Worm (Caenorhabditis elegans) whole organism, early embryonic: Measurements from ENCODE around the gene Y46D2A.2.

Source experiments
- B0310.2 ChIP-seq: sonication (generic microtip); optimal IDR thresholded peaks from 2 replicates; lab custom pipeline; 2016; ENCODE audit warnings: mild to moderate bottlenecking, missing genetic modification characterization, missing compliant biosample characterization
- F13C5.2 ChIP-seq: sonication (generic microtip); optimal IDR thresholded peaks from 2 replicates; lab custom pipeline; 2017; ENCODE audit warnings: mild to moderate bottlenecking, missing genetic modification characterization, inconsistent platforms, missing compliant biosample characterization
- aly-1 ChIP-seq: sonication (generic microtip); optimal IDR thresholded peaks from 2 replicates; lab custom pipeline; 2016; ENCODE audit warnings: missing genetic modification characterization, missing compliant biosample characterization
- ama-1 ChIP-seq: fragments of 150-350 bp; optimal IDR thresholded peaks from 2 replicates; lab custom pipeline; 2014
- ceh-13 ChIP-seq: fragments of 200-800 bp; sonication (Bioruptor generic); optimal IDR thresholded peaks from 2 replicates; lab custom pipeline; 2018; ENCODE audit warnings: mild to moderate bottlenecking, missing genetic modification characterization, missing compliant biosample characterization
- ceh-36 ChIP-seq: sonication (generic microtip); optimal IDR thresholded peaks from 2 replicates; lab custom pipeline; 2016; ENCODE audit warnings: missing genetic modification characterization, inconsistent platforms, missing compliant biosample characterization
- ets-7 ChIP-seq: sonication (generic microtip); optimal IDR thresholded peaks from 2 replicates; lab custom pipeline; 2016; ENCODE audit warnings: missing genotype, missing genetic modification characterization, missing compliant biosample characterization
- flt-1 ChIP-seq: fragments of 200-800 bp; sonication (Bioruptor generic); IDR thresholded peaks from 2 replicates; pipeline ENCODE4 v1.3.6; 2022; ENCODE audit warnings: missing genetic modification characterization, missing compliant biosample characterization
- hmbx-1 ChIP-seq: sonication (generic microtip); optimal IDR thresholded peaks from 2 replicates; lab custom pipeline; 2016; ENCODE audit warnings: mild to moderate bottlenecking, missing genetic modification characterization, missing compliant biosample characterization
- hmg-4 ChIP-seq: fragments of 200-800 bp; sonication (Bioruptor generic); optimal IDR thresholded peaks from 2 replicates; lab custom pipeline; 2018; ENCODE audit warnings: mild to moderate bottlenecking, missing genetic modification characterization, missing compliant biosample characterization
- hnd-1 ChIP-seq: sonication (generic microtip); optimal IDR thresholded peaks from 2 replicates; lab custom pipeline; 2016; ENCODE audit warnings: missing genetic modification characterization, missing compliant biosample characterization
- pes-1 ChIP-seq: fragments of 200-800 bp; sonication (Bioruptor generic); IDR thresholded peaks from 2 replicates; pipeline ENCODE4 v1.3.6; 2022; ENCODE audit warnings: missing genetic modification reagents, missing genetic modification characterization, missing compliant biosample characterization
- scrt-1 ChIP-seq: fragments of 200-800 bp; sonication (Bioruptor generic); IDR thresholded peaks from 2 replicates; pipeline ENCODE4 v1.3.6; 2022; ENCODE audit warnings: missing genetic modification characterization, missing compliant biosample characterization
- sea-1 ChIP-seq: fragments of 200-800 bp; sonication (Bioruptor generic); conservative IDR thresholded peaks from 2 replicates; pipeline ENCODE4 v1.3.6; 2022; ENCODE audit warnings: missing genetic modification characterization, missing compliant biosample characterization
- tbx-11 ChIP-seq: fragments of 200-800 bp; sonication (Bioruptor generic); IDR thresholded peaks from 2 replicates; pipeline ENCODE4 v1.3.6; 2022; ENCODE audit warnings: missing genetic modification characterization, missing compliant biosample characterization
- tbx-37 ChIP-seq: fragments of 200-800 bp; sonication (Bioruptor generic); conservative IDR thresholded peaks from 2 replicates; pipeline ENCODE4 v1.3.6; 2022; ENCODE audit warnings: missing genetic modification reagents, missing genetic modification characterization, missing compliant biosample characterization
- tra-4 ChIP-seq: sonication (generic microtip); optimal IDR thresholded peaks from 2 replicates; lab custom pipeline; 2017; ENCODE audit warnings: missing genetic modification characterization, missing compliant biosample characterization

Y46D2A.2 gene

ce11 chrII:3338556-3338955 is 15.5 kb upstream of the Y46D2A.2 start, which contains the start of gene F14D2.7:
Gene F14D2.7, minus strand, starts transcription at chrII:3338656.
- TF ChIP-seq F13C5.2 (tag; lab: Kevin White, UChicago) (no peak), sea-1 (GFP tag; lab: Robert Waterston, UW) (no peak), hmbx-1 (tag; lab: Kevin White, UChicago) (no peak), tra-4 (tag; lab: Kevin White, UChicago) (no peak), ceh-36 (no peak), tbx-37 (GFP tag; lab: Robert Waterston, UW) (no peak), ceh-13 (GFP tag; lab: Kevin White, UChicago) (no peak), pes-1 (GFP tag; lab: Robert Waterston, UW) (no peak), aly-1 (tag; lab: Kevin White, UChicago) (no peak), scrt-1 (no peak), hnd-1 (tag; lab: Kevin White, UChicago) (no peak), flt-1 (GFP tag; lab: Robert Waterston, UW) (no peak), tbx-11 (GFP tag; lab: Robert Waterston, UW) (no peak), ama-1 (no peak), ets-7 (tag; lab: Kevin White, UChicago) (no peak), B0310.2 (tag; lab: Kevin White, UChicago) (no peak), hmg-4 (GFP tag; lab: Kevin White, UChicago) (no peak)

ce11 chrII:3337039-3337438 is 14.0 kb upstream of the Y46D2A.2 start, which contains the start of gene F14D2.19:
Gene F14D2.19, minus strand, starts transcription at chrII:3337139.
- TF ChIP-seq tbx-11 (GFP tag; lab: Robert Waterston, UW) (no peak), flt-1 (GFP tag; lab: Robert Waterston, UW) (no peak), ets-7 (tag; lab: Kevin White, UChicago) (no peak), ceh-36 (no peak), aly-1 (tag; lab: Kevin White, UChicago) (no peak), tbx-37 (GFP tag; lab: Robert Waterston, UW) (no peak), ama-1 (no peak), hmg-4 (GFP tag; lab: Kevin White, UChicago) (no peak)

- TF ChIP-seq hnd-1 (tag; lab: Kevin White, UChicago) (no peak), pes-1 (GFP tag; lab: Robert Waterston, UW) (no peak), scrt-1 (no peak), tbx-11 (GFP tag; lab: Robert Waterston, UW) (no peak), tbx-37 (GFP tag; lab: Robert Waterston, UW) (no peak), ama-1 (no peak), ets-7 (tag; lab: Kevin White, UChicago) (no peak), hmg-4 (GFP tag; lab: Kevin White, UChicago) (no peak), ceh-36 (no peak), ceh-13 (GFP tag; lab: Kevin White, UChicago) (no peak)
These were observed 9.0 kb upstream of the Y46D2A.2 start, which contains the start of gene irld-27 for ce11 chrII:3332039-3332438. Gene irld-27, plus strand, starts transcription at chrII:3332339.

ce11 chrII:3327104-3327503 is 4.0 kb upstream of the Y46D2A.2 start, which contains the start of gene Y46D2A.3:
Gene Y46D2A.3, minus strand, starts transcription at chrII:3327204.
- no peak for TF ChIP-seq flt-1 (GFP tag; lab: Robert Waterston, UW)
- no peak for TF ChIP-seq ceh-36
- no peak for TF ChIP-seq hnd-1 (tag; lab: Kevin White, UChicago)
- TF ChIP-seq tbx-11 (GFP tag; lab: Robert Waterston, UW), result no peak
- TF ChIP-seq scrt-1, result no peak
- TF ChIP-seq tra-4 (tag; lab: Kevin White, UChicago), result no peak
- TF ChIP-seq pes-1 (GFP tag; lab: Robert Waterston, UW), result no peak
- no peak for TF ChIP-seq ceh-13 (GFP tag; lab: Kevin White, UChicago)
- TF ChIP-seq hmbx-1 (tag; lab: Kevin White, UChicago), result no peak
- no peak for TF ChIP-seq sea-1 (GFP tag; lab: Robert Waterston, UW)
- TF ChIP-seq ama-1, result no peak
- no peak for TF ChIP-seq aly-1 (tag; lab: Kevin White, UChicago)
- TF ChIP-seq hmg-4 (GFP tag; lab: Kevin White, UChicago), result no peak
- no peak for TF ChIP-seq F13C5.2 (tag; lab: Kevin White, UChicago)
- TF ChIP-seq ets-7 (tag; lab: Kevin White, UChicago), result no peak
- no peak for TF ChIP-seq B0310.2 (tag; lab: Kevin White, UChicago)
- TF ChIP-seq tbx-37 (GFP tag; lab: Robert Waterston, UW), result no peak

ce11 chrII:3322257-3322656 is 822 bp downstream of the Y46D2A.2 start, which contains the start of gene Y46D2A.1:
Gene Y46D2A.1, plus strand, starts transcription at chrII:3322557.
- TF ChIP-seq scrt-1 (no peak), ets-7 (tag; lab: Kevin White, UChicago) (no peak), aly-1 (tag; lab: Kevin White, UChicago) (no peak), hmg-4 (GFP tag; lab: Kevin White, UChicago) (no peak), hnd-1 (tag; lab: Kevin White, UChicago) (no peak), F13C5.2 (tag; lab: Kevin White, UChicago) (no peak)

- TF ChIP-seq pes-1 (GFP tag; lab: Robert Waterston, UW), result no peak
- TF ChIP-seq ceh-13 (GFP tag; lab: Kevin White, UChicago), result no peak
- TF ChIP-seq flt-1 (GFP tag; lab: Robert Waterston, UW), result no peak
- TF ChIP-seq aly-1 (tag; lab: Kevin White, UChicago), result no peak
- no peak for TF ChIP-seq hnd-1 (tag; lab: Kevin White, UChicago)
- TF ChIP-seq ets-7 (tag; lab: Kevin White, UChicago), result no peak
- no peak for TF ChIP-seq sea-1 (GFP tag; lab: Robert Waterston, UW)
- no peak for TF ChIP-seq tra-4 (tag; lab: Kevin White, UChicago)
- TF ChIP-seq tbx-37 (GFP tag; lab: Robert Waterston, UW), result no peak
- TF ChIP-seq hmbx-1 (tag; lab: Kevin White, UChicago), result no peak
- no peak for TF ChIP-seq scrt-1
- TF ChIP-seq hmg-4 (GFP tag; lab: Kevin White, UChicago), result no peak
- TF ChIP-seq ama-1, result no peak
- no peak for TF ChIP-seq tbx-11 (GFP tag; lab: Robert Waterston, UW)
These were observed 4.2 kb downstream of the Y46D2A.2 start for ce11 chrII:3318839-3319238.

- TF ChIP-seq ets-7 (tag; lab: Kevin White, UChicago) (no peak), pes-1 (GFP tag; lab: Robert Waterston, UW) (no peak), hnd-1 (tag; lab: Kevin White, UChicago) (no peak), sea-1 (GFP tag; lab: Robert Waterston, UW) (no peak), F13C5.2 (tag; lab: Kevin White, UChicago) (no peak), ama-1 (no peak), tbx-11 (GFP tag; lab: Robert Waterston, UW) (no peak), hmg-4 (GFP tag; lab: Kevin White, UChicago) (no peak), flt-1 (GFP tag; lab: Robert Waterston, UW) (no peak), aly-1 (tag; lab: Kevin White, UChicago) (no peak), ceh-36 (no peak), ceh-13 (GFP tag; lab: Kevin White, UChicago) (no peak), tbx-37 (GFP tag; lab: Robert Waterston, UW) (no peak), scrt-1 (no peak), tra-4 (tag; lab: Kevin White, UChicago) (no peak), hmbx-1 (tag; lab: Kevin White, UChicago) (no peak)
These were observed 9.6 kb downstream of the Y46D2A.2 start, which contains the start of gene F39E9.6 for ce11 chrII:3313442-3313841. Gene F39E9.6, minus strand, starts transcription at chrII:3313542.
